Worm (Caenorhabditis elegans) whole organism, midembryonic: ENCODE measurements around the gene F59B2.13.

Source experiments
- cog-1 ChIP-seq: sonication (generic microtip); optimal IDR thresholded peaks from 2 replicates; lab custom pipeline; 2016; ENCODE audit warnings: missing genetic modification characterization, missing compliant biosample characterization
- med-1 ChIP-seq: sonication (generic microtip); optimal IDR thresholded peaks from 2 replicates; lab custom pipeline; 2017; ENCODE audit warnings: missing genetic modification characterization, mild to moderate bottlenecking, missing compliant biosample characterization, antibody characterized with exemption, missing genetic modification reagents; ENCODE audit not compliant: insufficient read depth
- ztf-29 ChIP-seq: fragments of 200-800 bp; sonication (Bioruptor generic); IDR thresholded peaks from 2 replicates; pipeline ENCODE4 v1.3.6; 2022; ENCODE audit warnings: missing genetic modification reagents, missing genetic modification characterization, missing compliant biosample characterization

- TF ChIP-seq ztf-29 (no peak), med-1 (GFP tag; lab: Kevin White, UChicago) (no peak), cog-1 (no peak)
Measured at ce11 chrIII:8988061-8988460, 38.8 kb downstream of the F59B2.13 start.
